Fruit fly (Drosophila melanogaster) whole organism, embryonic: ENCODE results near the gene Ocrl.

Source experiments
- Atf-2 ChIP-seq: fragments of 200-800 bp; sonication (Bioruptor generic); optimal IDR thresholded peaks from 2 replicates; lab custom pipeline; 2016; ENCODE audit warnings: missing biosample characterization, missing genetic modification characterization
- Bdp1 ChIP-seq: fragments of 200-800 bp; sonication (Bioruptor generic); optimal IDR thresholded peaks from 3 replicates; lab custom pipeline; 2016; ENCODE audit warnings: missing biosample characterization, missing genetic modification characterization
- Bgb ChIP-seq: fragments of 200-800 bp; sonication (Bioruptor generic); IDR thresholded peaks from 2 replicates; pipeline ENCODE4 v1.3.6; 2022; ENCODE audit warnings: missing biosample characterization, missing genetic modification characterization; ENCODE audit not compliant: partially characterized antibody
- Blimp-1 ChIP-seq: fragments of 200-800 bp; sonication (Bioruptor generic); optimal IDR thresholded peaks from 3 replicates; lab custom pipeline; 2018; ENCODE audit warnings: missing biosample characterization, missing genetic modification characterization, mild to moderate bottlenecking, moderate library complexity, missing genetic modification reagents
- CG11456 ChIP-seq: fragments of 200-800 bp; sonication (Bioruptor generic); IDR thresholded peaks from 3 replicates; pipeline ENCODE4 v1.3.6; 2022; ENCODE audit warnings: missing biosample characterization, missing genetic modification characterization
- CG12104 ChIP-seq: fragments of 200-800 bp; sonication (Bioruptor generic); optimal IDR thresholded peaks from 3 replicates; lab custom pipeline; 2016; ENCODE audit warnings: missing biosample characterization, missing genetic modification characterization
- CG14710 ChIP-seq: fragments of 200-800 bp; sonication (Bioruptor generic); optimal IDR thresholded peaks from 3 replicates; lab custom pipeline; 2019; ENCODE audit warnings: missing biosample characterization, mild to moderate bottlenecking, missing genetic modification characterization, moderate library complexity
- CG2120 ChIP-seq: fragments of 200-800 bp; sonication (Bioruptor generic); optimal IDR thresholded peaks from 3 replicates; lab custom pipeline; 2016; ENCODE audit warnings: missing biosample characterization, missing genetic modification characterization
- CG2199 ChIP-seq: fragments of 200-800 bp; sonication (Bioruptor generic); IDR thresholded peaks from 3 replicates; pipeline ENCODE4 v1.3.6; 2022; ENCODE audit warnings: missing biosample characterization, missing genetic modification characterization
- CG30403 ChIP-seq: fragments of 200-800 bp; sonication (Bioruptor generic); optimal IDR thresholded peaks from 3 replicates; lab custom pipeline; 2016; ENCODE audit warnings: missing biosample characterization, missing genetic modification characterization
- CG31441 ChIP-seq: fragments of 200-800 bp; sonication (Bioruptor generic); IDR thresholded peaks from 2 replicates; pipeline ENCODE4 v1.3.6; 2022; ENCODE audit warnings: missing biosample characterization, missing genetic modification characterization
- CG3163 ChIP-seq: fragments of 200-800 bp; sonication (Bioruptor generic); optimal IDR thresholded peaks from 3 replicates; lab custom pipeline; 2016; ENCODE audit warnings: missing biosample characterization, missing genetic modification characterization
- CG32767 ChIP-seq: fragments of 200-800 bp; sonication (Bioruptor generic); IDR thresholded peaks from 2 replicates; pipeline ENCODE4 v1.3.6; 2022; ENCODE audit warnings: missing biosample characterization, missing genetic modification characterization
- CG34376 ChIP-seq: fragments of 200-800 bp; sonication (Bioruptor generic); optimal IDR thresholded peaks from 2 replicates; lab custom pipeline; 2018; ENCODE audit warnings: missing biosample characterization, mild to moderate bottlenecking, missing genetic modification characterization
- CG3847 ChIP-seq: fragments of 200-800 bp; sonication (Bioruptor generic); IDR thresholded peaks from 2 replicates; pipeline ENCODE4 v1.3.6; 2022; ENCODE audit warnings: missing biosample characterization, missing genetic modification characterization
- CG4854 ChIP-seq: fragments of 200-800 bp; sonication (Bioruptor generic); optimal IDR thresholded peaks from 2 replicates; lab custom pipeline; 2016; ENCODE audit warnings: missing biosample characterization, missing genetic modification characterization, inconsistent platforms
- CG7786 ChIP-seq: fragments of 200-800 bp; sonication (Bioruptor generic); optimal IDR thresholded peaks from 2 replicates; lab custom pipeline; 2016; ENCODE audit warnings: missing biosample characterization, missing genetic modification characterization
- CG8388 ChIP-seq: fragments of 200-800 bp; sonication (Bioruptor generic); optimal IDR thresholded peaks from 2 replicates; lab custom pipeline; 2019; ENCODE audit warnings: missing biosample characterization, mild to moderate bottlenecking, missing genetic modification characterization, moderate library complexity
- CG9817 ChIP-seq: fragments of 200-800 bp; sonication (Bioruptor generic); optimal IDR thresholded peaks from 2 replicates; lab custom pipeline; 2018; ENCODE audit warnings: missing biosample characterization, mild to moderate bottlenecking, missing genetic modification characterization, moderate library complexity
- CoRest ChIP-seq: fragments of 200-800 bp; sonication (Bioruptor generic); optimal IDR thresholded peaks from 3 replicates; lab custom pipeline; 2018; ENCODE audit warnings: missing biosample characterization, mild to moderate bottlenecking, missing genetic modification characterization, moderate library complexity
- CrebB ChIP-seq: fragments of 200-800 bp; sonication (Bioruptor generic); optimal IDR thresholded peaks from 3 replicates; lab custom pipeline; 2018; ENCODE audit warnings: missing biosample characterization, mild to moderate bottlenecking, missing genetic modification characterization
- Deaf1 ChIP-seq: fragments of 200-800 bp; optimal IDR thresholded peaks from 3 replicates; lab custom pipeline; 2019; ENCODE audit warnings: missing biosample characterization, mild to moderate bottlenecking, missing genetic modification characterization, moderate library complexity
- Hmx ChIP-seq: fragments of 200-800 bp; sonication (Bioruptor generic); optimal IDR thresholded peaks from 2 replicates; lab custom pipeline; 2016; ENCODE audit warnings: missing biosample characterization, missing genetic modification characterization
- Lim3 ChIP-seq: fragments of 200-800 bp; sonication (Bioruptor generic); IDR thresholded peaks from 2 replicates; pipeline ENCODE4 v1.3.6; 2022; ENCODE audit warnings: missing biosample characterization, missing genetic modification characterization
- Mad ChIP-seq: fragments of 200-800 bp; sonication (Bioruptor generic); optimal IDR thresholded peaks from 2 replicates; lab custom pipeline; 2016; ENCODE audit warnings: missing biosample characterization, missing genetic modification characterization
- Sox102F ChIP-seq: fragments of 200-800 bp; sonication (Bioruptor generic); optimal IDR thresholded peaks from 2 replicates; lab custom pipeline; 2018; ENCODE audit warnings: missing biosample characterization, mild to moderate bottlenecking, missing genetic modification characterization, moderate library complexity
- Ssrp ChIP-seq: fragments of 200-800 bp; sonication (Bioruptor generic); optimal IDR thresholded peaks from 2 replicates; lab custom pipeline; 2018; ENCODE audit warnings: missing biosample characterization, mild to moderate bottlenecking, missing genetic modification characterization, moderate library complexity
- aop ChIP-seq: fragments of 200-800 bp; sonication (Bioruptor generic); IDR thresholded peaks from 2 replicates; pipeline ENCODE4 v1.3.6; 2022; ENCODE audit warnings: missing biosample characterization, missing genetic modification characterization
- ash1 ChIP-seq: fragments of 200-800 bp; sonication (Bioruptor generic); optimal IDR thresholded peaks from 2 replicates; lab custom pipeline; 2018; ENCODE audit warnings: missing biosample characterization, mild to moderate bottlenecking, missing genetic modification characterization
- cad ChIP-seq: fragments of >200 bp; optimal IDR thresholded peaks from 2 replicates; lab custom pipeline; 2017; ENCODE audit warnings: missing biosample characterization, missing genetic modification characterization
- cato ChIP-seq: fragments of 200-800 bp; sonication (Bioruptor generic); optimal IDR thresholded peaks from 2 replicates; lab custom pipeline; 2016; ENCODE audit warnings: missing biosample characterization, missing genetic modification characterization, borderline replicate concordance
- chm ChIP-seq: fragments of 200-800 bp; sonication (Bioruptor generic); IDR thresholded peaks from 2 replicates; pipeline ENCODE4 v1.3.6; 2022; ENCODE audit warnings: missing biosample characterization, missing genetic modification characterization
- da ChIP-seq: fragments of 200-800 bp; sonication (Bioruptor generic); optimal IDR thresholded peaks from 2 replicates; lab custom pipeline; 2016; ENCODE audit warnings: missing biosample characterization, missing genetic modification characterization
- ewg ChIP-seq: fragments of 200-800 bp; sonication (Bioruptor generic); optimal IDR thresholded peaks from 3 replicates; lab custom pipeline; 2017; ENCODE audit warnings: mild to moderate bottlenecking, missing biosample characterization, missing genetic modification reagents, missing genetic modification characterization
- hth ChIP-seq: fragments of >200 bp; optimal IDR thresholded peaks from 2 replicates; lab custom pipeline; 2017; ENCODE audit warnings: inconsistent platforms
- lmd ChIP-seq: fragments of 200-800 bp; sonication (Bioruptor generic); IDR thresholded peaks from 2 replicates; pipeline ENCODE4 v1.3.6; 2022; ENCODE audit warnings: missing biosample characterization, missing genetic modification characterization
- lov ChIP-seq, 2 experiments: fragments of 200-800 bp in 1 of 2; fragments of >200 bp in 1 of 2; sonication (Bioruptor generic) in 1 of 2; IDR thresholded peaks in 1 of 2; optimal IDR thresholded peaks in 1 of 2; 2 replicates in 1 of 2; 3 replicates in 1 of 2; pipeline versions ENCODE4 v1.3.6 to Lab custom; 2017 to 2022; ENCODE audit warnings: missing biosample characterization in 1 of 2, missing genetic modification characterization in 1 of 2
- nom ChIP-seq: fragments of 200-800 bp; sonication (Bioruptor generic); optimal IDR thresholded peaks from 2 replicates; lab custom pipeline; 2017; ENCODE audit warnings: missing biosample characterization, missing genetic modification characterization, mild to moderate bottlenecking, moderate library complexity, missing genetic modification reagents
- oc ChIP-seq: fragments of 200-800 bp; sonication (Bioruptor generic); optimal IDR thresholded peaks from 2 replicates; lab custom pipeline; 2018; ENCODE audit warnings: missing biosample characterization, mild to moderate bottlenecking, missing genetic modification characterization, moderate library complexity
- peb ChIP-seq: fragments of 200-800 bp; sonication (Bioruptor generic); IDR thresholded peaks from 2 replicates; pipeline ENCODE4 v1.3.6; 2022; ENCODE audit warnings: missing biosample characterization, missing genetic modification characterization
- run ChIP-seq: fragments of 200-800 bp; sonication (Bioruptor generic); optimal IDR thresholded peaks from 3 replicates; lab custom pipeline; 2018; ENCODE audit warnings: missing biosample characterization, mild to moderate bottlenecking, missing genetic modification characterization
- salm ChIP-seq: fragments of 200-800 bp; sonication (Bioruptor generic); optimal IDR thresholded peaks from 2 replicates; lab custom pipeline; 2018; ENCODE audit warnings: missing biosample characterization, mild to moderate bottlenecking, missing genetic modification characterization
- sna ChIP-seq: fragments of 200-800 bp; sonication (Bioruptor generic); IDR thresholded peaks from 2 replicates; pipeline ENCODE4 v1.3.6; 2022; ENCODE audit warnings: missing biosample characterization, missing genetic modification characterization; ENCODE audit not compliant: partially characterized antibody
- so ChIP-seq: fragments of 200-800 bp; sonication (Bioruptor generic); IDR thresholded peaks from 3 replicates; pipeline ENCODE4 v1.3.6; 2022; ENCODE audit warnings: missing biosample characterization, missing genetic modification characterization
- sr ChIP-seq: fragments of 200-800 bp; sonication (Bioruptor generic); IDR thresholded peaks from 3 replicates; pipeline ENCODE4 v1.3.6; 2022; ENCODE audit warnings: missing biosample characterization, missing genetic modification characterization
- tup ChIP-seq: fragments of 200-800 bp; sonication (Bioruptor generic); optimal IDR thresholded peaks from 2 replicates; lab custom pipeline; 2016; ENCODE audit warnings: missing biosample characterization, mild to moderate bottlenecking, missing genetic modification characterization, moderate library complexity
- wdn ChIP-seq: fragments of 200-800 bp; sonication (Bioruptor generic); IDR thresholded peaks from 2 replicates; pipeline ENCODE4 v1.3.6; 2022; ENCODE audit warnings: missing biosample characterization, missing genetic modification characterization
- wek ChIP-seq: fragments of 200-800 bp; sonication (Bioruptor generic); optimal IDR thresholded peaks from 3 replicates; lab custom pipeline; 2018; ENCODE audit warnings: missing biosample characterization, mild to moderate bottlenecking, missing genetic modification characterization, moderate library complexity
- wor ChIP-seq: fragments of 200-800 bp; sonication (Bioruptor generic); IDR thresholded peaks from 2 replicates; pipeline ENCODE4 v1.3.6; 2022; ENCODE audit warnings: missing biosample characterization, missing genetic modification characterization
- zfh1 ChIP-seq: fragments of 200-800 bp; sonication (Bioruptor generic); IDR thresholded peaks from 3 replicates; pipeline ENCODE4 v1.3.6; 2022; ENCODE audit warnings: missing biosample characterization, missing genetic modification characterization

Ocrl gene

dm6 chrX:1948508-1949065 lies 25.8 kb downstream of the Ocrl start (continued):
- TF ChIP-seq tup (GFP tag; lab: Kevin White, UChicago) (no peak), CoRest (tag; lab: Kevin White, UChicago) (peak; percentile 45), ewg (GFP tag; lab: Kevin White, UChicago) (no peak), CG12104 (GFP tag; lab: Kevin White, UChicago) (no peak), CG14710 (tag; lab: Kevin White, UChicago) (no peak), zfh1 (peak; percentile 47; the same call in 1 of the 3 replicates), CG11456 (GFP tag; lab: Robert Waterston, UW) (peak; percentile 68; the same call in 1 of the 3 replicates), CG3847 (GFP tag; lab: Robert Waterston, UW) (peak; percentile 50), Bdp1 (GFP tag; lab: Kevin White, UChicago) (no peak), CG4854 (GFP tag; lab: Kevin White, UChicago) (no peak), Bgb (GFP tag; lab: Robert Waterston, UW) (no peak), hth (lab: Kevin White, UChicago) (no peak), CG9817 (tag; lab: Kevin White, UChicago) (peak; percentile 64), aop (GFP tag; lab: Robert Waterston, UW) (no peak), Atf-2 (GFP tag; lab: Kevin White, UChicago) (no peak), wdn (peak; percentile 67), sr (GFP tag; lab: Robert Waterston, UW) (no peak), Lim3 (no peak), salm (no peak), CG2199 (GFP tag; lab: Robert Waterston, UW) (no peak), Ssrp (tag; lab: Kevin White, UChicago) (peak; percentile 9), lov (optimal IDR thresholded peaks at IDR 0.05; lab: Kevin White, UChicago) (no peak), lov (GFP tag; IDR thresholded peaks at IDR 0.05; lab: Robert Waterston, UW) (no peak), ash1 (GFP tag; lab: Kevin White, UChicago) (no peak), CG32767 (GFP tag; lab: Robert Waterston, UW) (no peak), CG3163 (GFP tag; lab: Kevin White, UChicago) (no peak), so (no peak), lmd (GFP tag; lab: Robert Waterston, UW) (peak; percentile 55; the same call in 1 of the 2 replicates), Mad (GFP tag; lab: Kevin White, UChicago) (no peak), Hmx (peak; percentile 6), Deaf1 (tag; lab: Kevin White, UChicago) (no peak), CG8388 (GFP tag; lab: Kevin White, UChicago) (no peak), sna (GFP tag; lab: Robert Waterston, UW) (no peak), Blimp-1 (GFP tag; lab: Kevin White, UChicago) (no peak), CG7786 (peak; percentile 54), da (no peak), wek (GFP tag; lab: Kevin White, UChicago) (no peak), cato (GFP tag; lab: Kevin White, UChicago) (no peak), Sox102F (GFP tag; lab: Kevin White, UChicago) (peak; percentile 27), CG34376 (GFP tag; lab: Kevin White, UChicago) (no peak), CG2120 (GFP tag; lab: Kevin White, UChicago) (peak; percentile 83), run (tag; lab: Kevin White, UChicago) (no peak), chm (GFP tag; lab: Robert Waterston, UW) (no peak), nom (GFP tag; lab: Kevin White, UChicago) (peak; percentile 77), oc (no peak), wor (GFP tag; lab: Robert Waterston, UW) (no peak), peb (GFP tag; lab: Robert Waterston, UW) (no peak), CG30403 (GFP tag; lab: Kevin White, UChicago) (peak; percentile 60), cad (GFP tag; lab: Kevin White, UChicago) (no peak), CG31441 (GFP tag; lab: Robert Waterston, UW) (peak; percentile 40; the same call in 1 of the 2 replicates), CrebB (peak; percentile 8)
